Worm (Caenorhabditis elegans): ENCODE measurements around the gene flh-1.

Gene flh-1

ce11 chrIV:9267581-9267980 is 3.5 kb upstream of the flh-1 start:
- TF ChIP-seq tbx-2 (tag; optimal IDR thresholded peaks at IDR 0.05) (peak; percentile 74), zip-5 (tag; optimal IDR thresholded peaks at IDR 0.05) (no peak), ceh-18 (tag; optimal IDR thresholded peaks at IDR 0.05) (no peak), pha-4 (tag; optimal IDR thresholded peaks at IDR 0.05) (no peak), C08G9.2 (tag; optimal IDR thresholded peaks at IDR 0.05) (no peak), ceh-2 (tag; optimal IDR thresholded peaks at IDR 0.05) (no peak), nfya-1 (tag; optimal IDR thresholded peaks at IDR 0.05) (peak; percentile 16), unc-3 (GFP tag; conservative IDR thresholded peaks at IDR 0.05) (no peak), unc-3 (tag; optimal IDR thresholded peaks at IDR 0.05) (no peak), tbx-7 (tag; optimal IDR thresholded peaks at IDR 0.05) (no peak), mec-3 (tag; optimal IDR thresholded peaks at IDR 0.05; ENCODE audit: borderline replicate concordance) (no peak), lin-11 (tag; optimal IDR thresholded peaks at IDR 0.05) (no peak), ref-2 (tag; optimal IDR thresholded peaks at IDR 0.05) (peak; percentile 72), ahr-1 (tag; optimal IDR thresholded peaks at IDR 0.05) (no peak), hlh-15 (tag; optimal IDR thresholded peaks at IDR 0.05) (no peak)

- TF ChIP-seq pros-1 (tag; optimal IDR thresholded peaks at IDR 0.05) (no peak), ceh-6 (GFP tag; optimal IDR thresholded peaks at IDR 0.05) (no peak)
These were observed 2.4 kb upstream of the flh-1 start, which contains the start of gene Y11D7A.19 for ce11 chrIV:9266464-9266863. Gene Y11D7A.19 (minus strand): TSS chrIV:9266564.

- TF ChIP-seq pat-9 (tag; optimal IDR thresholded peaks at IDR 0.05) (no peak), pax-1 (tag; optimal IDR thresholded peaks at IDR 0.05) (no peak), gmeb-2 (tag; optimal IDR thresholded peaks at IDR 0.05) (no peak), nhr-11 (tag; optimal IDR thresholded peaks at IDR 0.05) (no peak), tbx-7 (tag; optimal IDR thresholded peaks at IDR 0.05) (no peak), elt-4 (tag; optimal IDR thresholded peaks at IDR 0.05) (no peak)
These were observed 443 bp upstream of the flh-1 start for ce11 chrIV:9264513-9264912.

ce11 chrIV:9262295-9262694 is 1.8 kb downstream of the flh-1 start:
- TF ChIP-seq hlh-13 (GFP tag; optimal IDR thresholded peaks at IDR 0.05) = no peak
- no peak for TF ChIP-seq unc-86 (tag; optimal IDR thresholded peaks at IDR 0.05)
- no peak for TF ChIP-seq pat-9 (tag; optimal IDR thresholded peaks at IDR 0.05)
- TF ChIP-seq eyg-1 (tag; optimal IDR thresholded peaks at IDR 0.05) = no peak
- TF ChIP-seq fkh-10 (GFP tag; optimal IDR thresholded peaks at IDR 0.05) = no peak
- no peak for TF ChIP-seq ceh-9 (tag; optimal IDR thresholded peaks at IDR 0.05)
- no peak for TF ChIP-seq ama-1 (optimal IDR thresholded peaks at IDR 0.05)
- TF ChIP-seq ref-2 (tag; optimal IDR thresholded peaks at IDR 0.05) = no peak
- no peak for TF ChIP-seq hlh-15 (tag; optimal IDR thresholded peaks at IDR 0.05)
- no peak for TF ChIP-seq lin-11 (tag; optimal IDR thresholded peaks at IDR 0.05)
- TF ChIP-seq madf-2 (tag; optimal IDR thresholded peaks at IDR 0.05) = no peak
- no peak for TF ChIP-seq ceh-18 (tag; optimal IDR thresholded peaks at IDR 0.05)
- no peak for TF ChIP-seq pros-1 (tag; optimal IDR thresholded peaks at IDR 0.05)
- no peak for TF ChIP-seq Y22D7AL.16 (tag; optimal IDR thresholded peaks at IDR 0.05)
- TF ChIP-seq gmeb-2 (tag; optimal IDR thresholded peaks at IDR 0.05) = no peak

ce11 chrIV:9261687-9262086 is 2.4 kb downstream of the flh-1 start, which contains the start of gene col-120:
Gene col-120 (minus strand): TSS chrIV:9261787.
- no peak for TF ChIP-seq T23F11.4 (GFP tag; optimal IDR thresholded peaks at IDR 0.05)
- TF ChIP-seq gmeb-2 (tag; optimal IDR thresholded peaks at IDR 0.05) = no peak
- TF ChIP-seq K02D7.2 (tag; optimal IDR thresholded peaks at IDR 0.05) = no peak
- TF ChIP-seq pat-9 (tag; optimal IDR thresholded peaks at IDR 0.05) = no peak
- no peak for TF ChIP-seq pha-4 (tag; optimal IDR thresholded peaks at IDR 0.05)

- no peak for TF ChIP-seq tbx-7 (tag; optimal IDR thresholded peaks at IDR 0.05)
- TF ChIP-seq elt-4 (tag; optimal IDR thresholded peaks at IDR 0.05) = peak; percentile 86
- TF ChIP-seq ttx-3 (tag; optimal IDR thresholded peaks at IDR 0.05) = no peak
- TF ChIP-seq npax-4 (tag; optimal IDR thresholded peaks at IDR 0.05) = no peak
- TF ChIP-seq ceh-34 (tag; optimal IDR thresholded peaks at IDR 0.05) = no peak
- peak; percentile 27 for TF ChIP-seq mec-3 (tag; optimal IDR thresholded peaks at IDR 0.05; ENCODE audit: borderline replicate concordance)
- no peak for TF ChIP-seq syd-9 (tag; optimal IDR thresholded peaks at IDR 0.05)
- no peak for TF ChIP-seq ceh-30 (tag; optimal IDR thresholded peaks at IDR 0.05)
- no peak for TF ChIP-seq ztf-16 (tag; optimal IDR thresholded peaks at IDR 0.05)
- no peak for TF ChIP-seq ceh-6 (GFP tag; optimal IDR thresholded peaks at IDR 0.05)
These were observed 3.2 kb downstream of the flh-1 start for ce11 chrIV:9260826-9261225.
